Worm (Caenorhabditis elegans) whole organism, L4 larva: ENCODE measurements around the gene H40L08.3.

Source experiments
- D1046.2 ChIP-seq: fragments of 200-800 bp; sonication (Bioruptor generic); IDR thresholded peaks from 2 replicates; pipeline ENCODE4 v1.3.6; 2022; ENCODE audit warnings: missing genetic modification characterization, missing compliant biosample characterization
- F49E8.2 ChIP-seq: sonication (generic microtip); optimal IDR thresholded peaks from 2 replicates; lab custom pipeline; 2016; ENCODE audit warnings: missing compliant biosample characterization, mild to moderate bottlenecking, missing genetic modification characterization, borderline replicate concordance
- R02D3.7 ChIP-seq: fragments of 150-350 bp; sonication (generic microtip); optimal IDR thresholded peaks from 3 replicates; lab custom pipeline; 2014; ENCODE audit warnings: missing biosample characterization, missing genetic modification characterization
- Y5F2A.4 ChIP-seq: fragments of 200-800 bp; sonication (Bioruptor generic); optimal IDR thresholded peaks from 2 replicates; lab custom pipeline; 2018; ENCODE audit warnings: mild to moderate bottlenecking, missing genetic modification characterization, missing compliant biosample characterization
- Y75B8A.6 ChIP-seq: fragments of 200-800 bp; sonication (Bioruptor generic); IDR thresholded peaks from 2 replicates; pipeline ENCODE4 v1.3.6; 2022; ENCODE audit warnings: missing genetic modification reagents, missing genetic modification characterization, missing compliant biosample characterization
- aha-1 ChIP-seq: fragments of 150-350 bp; peaks from one replicate; lab custom pipeline; 2014; ENCODE audit warnings: missing biosample characterization, missing genetic modification characterization
- ama-1 ChIP-seq: fragments of 150-350 bp; optimal IDR thresholded peaks from 2 replicates; lab custom pipeline; 2014; ENCODE audit warnings: inconsistent platforms, mixed read lengths
- ceh-82 ChIP-seq: sonication (generic microtip); optimal IDR thresholded peaks from 2 replicates; lab custom pipeline; 2017; ENCODE audit warnings: missing biosample characterization, missing genetic modification characterization
- ces-1 ChIP-seq: fragments of 150-350 bp; sonication (generic microtip); optimal IDR thresholded peaks from 4 replicates; lab custom pipeline; 2014; ENCODE audit warnings: missing biosample characterization, missing genetic modification reagents, missing genetic modification characterization
- daf-12 ChIP-seq: fragments of 150-350 bp; optimal IDR thresholded peaks from 2 replicates; lab custom pipeline; 2014; ENCODE audit warnings: missing biosample characterization, missing genetic modification reagents, missing genetic modification characterization
- daf-8 ChIP-seq: fragments of 200-800 bp; sonication (Bioruptor generic); IDR thresholded peaks from 2 replicates; pipeline ENCODE4 v1.3.6; 2022; ENCODE audit warnings: missing genetic modification characterization, missing compliant biosample characterization
- dmd-8 ChIP-seq: fragments of 200-800 bp; sonication (Bioruptor generic); IDR thresholded peaks from 2 replicates; pipeline ENCODE4 v1.3.6; 2022; ENCODE audit warnings: missing genetic modification characterization, missing compliant biosample characterization
- dve-1 ChIP-seq: sonication (generic microtip); optimal IDR thresholded peaks from 2 replicates; lab custom pipeline; 2017; ENCODE audit warnings: antibody characterized with exemption, mild to moderate bottlenecking, missing genetic modification characterization, missing compliant biosample characterization; ENCODE audit not compliant: insufficient read depth
- egl-27 ChIP-seq: sonication (generic microtip); optimal IDR thresholded peaks from 3 replicates; lab custom pipeline; 2017; ENCODE audit warnings: missing biosample characterization, missing genetic modification reagents, missing genetic modification characterization
- egl-43 ChIP-seq: fragments of 200-800 bp; sonication (Bioruptor generic); IDR thresholded peaks from 2 replicates; pipeline ENCODE4 v1.3.6; 2022; ENCODE audit warnings: missing genetic modification reagents, missing genetic modification characterization, missing compliant biosample characterization
- fkh-10 ChIP-seq: fragments of 150-350 bp; optimal IDR thresholded peaks from 2 replicates; lab custom pipeline; 2014; ENCODE audit warnings: missing biosample characterization, missing genetic modification reagents, missing genetic modification characterization
- fos-1 ChIP-seq: fragments of 150-350 bp; optimal IDR thresholded peaks from 2 replicates; lab custom pipeline; 2014; ENCODE audit warnings: missing biosample characterization, missing genetic modification characterization
- hlh-30 ChIP-seq: sonication (generic microtip); optimal IDR thresholded peaks from 2 replicates; lab custom pipeline; 2017; ENCODE audit warnings: antibody characterized with exemption, mild to moderate bottlenecking, missing genetic modification characterization, missing compliant biosample characterization; ENCODE audit not compliant: insufficient read depth
- hmg-1.1 ChIP-seq: fragments of 200-800 bp; sonication (Bioruptor generic); IDR thresholded peaks from 2 replicates; pipeline ENCODE4 v1.3.6; 2022; ENCODE audit warnings: missing genetic modification reagents, missing genetic modification characterization, missing compliant biosample characterization
- lin-15B ChIP-seq: fragments of 150-350 bp; sonication (generic microtip); optimal IDR thresholded peaks from 3 replicates; lab custom pipeline; 2014; ENCODE audit warnings: missing biosample characterization, missing genetic modification characterization
- lin-38 ChIP-seq: fragments of 200-800 bp; sonication (Bioruptor generic); IDR thresholded peaks from 2 replicates; pipeline ENCODE4 v1.3.6; 2022; ENCODE audit warnings: missing genetic modification reagents, missing genetic modification characterization, missing compliant biosample characterization
- madf-9 ChIP-seq: fragments of 200-800 bp; sonication (Bioruptor generic); conservative IDR thresholded peaks from 2 replicates; pipeline ENCODE4 v1.3.6; 2022; ENCODE audit warnings: missing genetic modification reagents, missing genetic modification characterization, missing compliant biosample characterization
- mes-2 ChIP-seq: sonication (generic microtip); optimal IDR thresholded peaks from 2 replicates; lab custom pipeline; 2016; ENCODE audit warnings: missing genotype, mild to moderate bottlenecking, missing genetic modification characterization, missing compliant biosample characterization; ENCODE audit not compliant: poor library complexity, severe bottlenecking
- mxl-3 ChIP-seq: fragments of 200-800 bp; sonication (Bioruptor generic); optimal IDR thresholded peaks from 2 replicates; lab custom pipeline; 2018; ENCODE audit warnings: mild to moderate bottlenecking, missing genetic modification characterization, missing compliant biosample characterization
- nhr-10 ChIP-seq: fragments of 150-350 bp; optimal IDR thresholded peaks from 2 replicates; lab custom pipeline; 2014; ENCODE audit warnings: missing biosample characterization, missing genetic modification characterization
- nhr-102 ChIP-seq: sonication (generic microtip); optimal IDR thresholded peaks from 2 replicates; lab custom pipeline; 2016; ENCODE audit warnings: mild to moderate bottlenecking, missing genetic modification characterization, moderate library complexity, missing compliant biosample characterization
- nhr-111 ChIP-seq: fragments of 200-800 bp; sonication (Bioruptor generic); optimal IDR thresholded peaks from 2 replicates; lab custom pipeline; 2018; ENCODE audit warnings: mild to moderate bottlenecking, missing genetic modification characterization, missing compliant biosample characterization
- nhr-25 ChIP-seq: sonication (generic microtip); optimal IDR thresholded peaks from 2 replicates; lab custom pipeline; 2017; ENCODE audit warnings: missing genetic modification characterization, mild to moderate bottlenecking, missing compliant biosample characterization, antibody characterized with exemption, moderate library complexity, borderline replicate concordance; ENCODE audit not compliant: insufficient read depth
- nhr-42 ChIP-seq: fragments of 200-800 bp; sonication (Bioruptor generic); IDR thresholded peaks from 2 replicates; pipeline ENCODE4 v1.3.6; 2022; ENCODE audit warnings: missing genetic modification characterization, missing compliant biosample characterization
- nhr-6 ChIP-seq: fragments of 150-350 bp; optimal IDR thresholded peaks from 2 replicates; lab custom pipeline; 2014; ENCODE audit warnings: missing biosample characterization, missing genetic modification characterization
- nhr-76 ChIP-seq: fragments of 150-350 bp; optimal IDR thresholded peaks from 2 replicates; lab custom pipeline; 2014; ENCODE audit warnings: missing biosample characterization, missing genetic modification characterization
- pha-4 ChIP-seq, 2 experiments: fragments of 150-350 bp in 1 of 2; fragments of 200-800 bp in 1 of 2; sonication (Bioruptor generic) in 1 of 2; IDR thresholded peaks in 1 of 2; optimal IDR thresholded peaks in 1 of 2; 2 replicates each; pipeline versions ENCODE4 v1.3.6 to Lab custom; 2014 to 2022; ENCODE audit warnings: missing genetic modification characterization in 2 of 2, missing genetic modification reagents in 2 of 2, missing biosample characterization in 1 of 2, missing compliant biosample characterization in 1 of 2
- saeg-2 ChIP-seq: fragments of 200-800 bp; sonication (Bioruptor generic); IDR thresholded peaks from 2 replicates; pipeline ENCODE4 v1.3.6; 2022; ENCODE audit warnings: missing genetic modification reagents, missing genetic modification characterization, missing compliant biosample characterization
- skn-1 ChIP-seq: fragments of 150-350 bp; optimal IDR thresholded peaks from 2 replicates; lab custom pipeline; 2014; ENCODE audit warnings: missing biosample characterization, missing genetic modification characterization
- tag-97 ChIP-seq: fragments of 200-800 bp; sonication (Bioruptor generic); IDR thresholded peaks from 2 replicates; pipeline ENCODE4 v1.3.6; 2022; ENCODE audit warnings: missing genetic modification characterization, missing compliant biosample characterization
- unc-62 ChIP-seq, 3 experiments: fragments of 150-350 bp in 1 of 3; sonication (generic microtip); optimal IDR thresholded peaks in 2 of 3; peaks in 1 of 3; 1 replicate in 1 of 3; 2 replicates in 2 of 3; lab custom pipeline; 2014 to 2017; ENCODE audit warnings: missing biosample characterization in 3 of 3, missing genetic modification characterization in 3 of 3, missing genetic modification reagents in 3 of 3, missing genotype in 1 of 3
- vab-7 ChIP-seq: fragments of 200-800 bp; sonication (Bioruptor generic); IDR thresholded peaks from 2 replicates; pipeline ENCODE4 v1.3.6; 2022; ENCODE audit warnings: missing genetic modification reagents, missing genetic modification characterization, missing compliant biosample characterization
- zfp-3 ChIP-seq: fragments of 200-800 bp; sonication (Bioruptor generic); conservative IDR thresholded peaks from 2 replicates; pipeline ENCODE4 v1.3.6; 2022; ENCODE audit warnings: missing genetic modification reagents, missing genetic modification characterization, missing compliant biosample characterization

H40L08.3 gene

ce11 chrX:15076909-15077308 lies 1.0 kb upstream of the H40L08.3 start:
- TF ChIP-seq madf-9 (GFP tag; lab: Robert Waterston, UW) (no peak), D1046.2 (GFP tag; lab: Robert Waterston, UW) (no peak), nhr-10 (tag; lab: Kevin White, UChicago) (no peak), pha-4 (GFP tag; IDR thresholded peaks at IDR 0.05; lab: Robert Waterston, UW) (no peak), pha-4 (tag; optimal IDR thresholded peaks at IDR 0.05; lab: Kevin White, UChicago) (no peak), lin-15B (tag; lab: Kevin White, UChicago) (no peak), egl-27 (no peak), dmd-8 (GFP tag; lab: Robert Waterston, UW) (0 out of 2 replicates have a peak, but pooled peaks have one; percentile 14), mxl-3 (no peak), nhr-42 (GFP tag; lab: Robert Waterston, UW) (no peak), skn-1 (tag; lab: Kevin White, UChicago) (no peak), egl-43 (GFP tag; lab: Robert Waterston, UW) (no peak), R02D3.7 (tag; lab: Kevin White, UChicago) (no peak), tag-97 (no peak), nhr-76 (tag; lab: Kevin White, UChicago) (no peak), daf-12 (no peak), nhr-102 (tag; lab: Kevin White, UChicago) (peak; percentile 22), hlh-30 (tag; lab: Kevin White, UChicago) (no peak), daf-8 (no peak), F49E8.2 (tag; lab: Kevin White, UChicago) (no peak), fkh-10 (no peak), unc-62 (GFP tag; optimal IDR thresholded peaks at IDR 0.05 in 1 of 2; lab: Kevin White, UChicago) (peak in 1 of 2 experiments; percentile 36), unc-62 (tag; optimal IDR thresholded peaks at IDR 0.05; lab: Kevin White, UChicago) (no peak), ces-1 (GFP tag; lab: Kevin White, UChicago) (no peak), vab-7 (no peak), fos-1 (no peak), ama-1 (lab: Kevin White, UChicago) (peak; percentile 72), lin-38 (GFP tag; lab: Robert Waterston, UW) (no peak), dve-1 (tag; lab: Kevin White, UChicago) (no peak), zfp-3 (GFP tag; lab: Robert Waterston, UW) (no peak), nhr-111 (GFP tag; lab: Kevin White, UChicago) (no peak), nhr-6 (tag; lab: Kevin White, UChicago) (no peak), mes-2 (tag; lab: Kevin White, UChicago) (no peak), nhr-25 (tag; lab: Kevin White, UChicago) (no peak), Y5F2A.4 (GFP tag; lab: Kevin White, UChicago) (no peak)

ce11 chrX:15075170-15075569 lies 722 bp downstream of the H40L08.3 start:
- no peak for TF ChIP-seq Y75B8A.6 (GFP tag; lab: Robert Waterston, UW)
- 0 out of 2 replicates have a peak, but pooled peaks have one; percentile 10 for TF ChIP-seq saeg-2 (GFP tag; lab: Robert Waterston, UW)
- TF ChIP-seq hmg-1.1 (GFP tag; lab: Robert Waterston, UW) = peak; percentile 33; the same call in 1 of the 2 replicates
- TF ChIP-seq egl-43 (GFP tag; lab: Robert Waterston, UW) = 0 out of 2 replicates have a peak, but pooled peaks have one; percentile 10
- TF ChIP-seq nhr-42 (GFP tag; lab: Robert Waterston, UW) = 0 out of 2 replicates have a peak, but pooled peaks have one; percentile 29
- no peak for TF ChIP-seq ceh-82 (tag; lab: Kevin White, UChicago)
- peak; percentile 53 for TF ChIP-seq aha-1 (tag; lab: Kevin White, UChicago)
